Worm (Caenorhabditis elegans): ENCODE data around the gene F11D11.21.

DNA sequence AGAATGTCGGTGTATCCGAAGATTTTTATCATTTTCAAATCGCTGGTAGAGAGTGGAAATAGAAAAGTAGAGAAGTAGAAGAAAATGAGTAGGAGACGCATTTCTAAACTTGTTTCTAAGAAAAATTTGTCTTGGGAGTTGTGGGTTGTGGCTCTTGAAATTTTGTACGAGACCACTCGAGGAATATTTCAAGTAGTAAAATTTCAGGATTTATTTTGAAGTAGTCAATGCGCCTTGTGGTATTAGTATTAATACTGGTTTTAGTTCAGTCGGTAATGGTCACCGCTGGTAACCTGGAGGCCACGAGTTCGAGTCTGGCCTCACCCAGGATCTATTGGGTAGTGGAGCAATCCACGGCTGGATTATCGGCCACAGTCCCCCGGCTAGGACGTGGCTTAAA lies 1.6 kb downstream of the F11D11.21 start, which contains the start of gene clec-252:
- TF ChIP-seq elt-3 (tag; optimal IDR thresholded peaks at IDR 0.05) = no peak
- no peak for TF ChIP-seq fkh-10 (GFP tag; optimal IDR thresholded peaks at IDR 0.05)
- TF ChIP-seq nhr-11 (tag; optimal IDR thresholded peaks at IDR 0.05) = no peak
- TF ChIP-seq fkh-2 (tag; optimal IDR thresholded peaks at IDR 0.05) = no peak
- TF ChIP-seq pqm-1 (tag; optimal IDR thresholded peaks at IDR 0.05) = no peak
- TF ChIP-seq pha-4 (tag; optimal IDR thresholded peaks at IDR 0.05) = no peak
